Fruit fly (Drosophila melanogaster) whole organism, embryonic: ENCODE results near the gene smash.
A peak's percentile ranks its signal among the peaks of the same experiment; 100 is the strongest.

Experiments used
- ATbp ChIP-seq: fragments of 200-800 bp; sonication (Bioruptor generic); optimal IDR thresholded peaks from 2 replicates; lab custom pipeline; 2017; ENCODE audit warnings: missing biosample characterization, mild to moderate bottlenecking, missing genetic modification characterization, missing genetic modification reagents
- Ada2b ChIP-seq: fragments of 200-800 bp; sonication (Bioruptor generic); IDR thresholded peaks from 2 replicates; pipeline ENCODE4 v1.3.6; 2022; ENCODE audit warnings: missing biosample characterization, missing genetic modification characterization
- CG17359 ChIP-seq: fragments of 200-800 bp; sonication (Bioruptor generic); optimal IDR thresholded peaks from 3 replicates; lab custom pipeline; 2018; ENCODE audit warnings: missing biosample characterization, mild to moderate bottlenecking, missing genetic modification characterization, moderate library complexity
- CG17568 ChIP-seq: fragments of 200-800 bp; sonication (Bioruptor generic); optimal IDR thresholded peaks from 2 replicates; lab custom pipeline; 2018; ENCODE audit warnings: missing biosample characterization, mild to moderate bottlenecking, missing genetic modification characterization, moderate library complexity
- CG18011 ChIP-seq: fragments of 200-800 bp; sonication (Bioruptor generic); optimal IDR thresholded peaks from 2 replicates; lab custom pipeline; 2017; ENCODE audit warnings: missing biosample characterization, missing genetic modification characterization, mild to moderate bottlenecking, moderate library complexity, missing genotype
- CG2678 ChIP-seq: fragments of 200-800 bp; sonication (Bioruptor generic); optimal IDR thresholded peaks from 3 replicates; lab custom pipeline; 2019; ENCODE audit warnings: missing biosample characterization, mild to moderate bottlenecking, missing genetic modification characterization, moderate library complexity
- CG2889 ChIP-seq: fragments of 200-800 bp; sonication (Bioruptor generic); IDR thresholded peaks from 3 replicates; pipeline ENCODE4 v1.3.6; 2022; ENCODE audit warnings: missing biosample characterization, missing genetic modification characterization
- CG34422 ChIP-seq: fragments of 200-800 bp; sonication (Bioruptor generic); IDR thresholded peaks from 3 replicates; pipeline ENCODE4 v1.3.6; 2022; ENCODE audit warnings: missing biosample characterization, missing genetic modification characterization
- CG4820 ChIP-seq: fragments of 200-800 bp; sonication (Bioruptor generic); optimal IDR thresholded peaks from 3 replicates; lab custom pipeline; 2016; ENCODE audit warnings: missing biosample characterization, missing genetic modification characterization
- CG6654 ChIP-seq: fragments of 200-800 bp; sonication (Bioruptor generic); optimal IDR thresholded peaks from 2 replicates; lab custom pipeline; 2017; ENCODE audit warnings: missing biosample characterization, mild to moderate bottlenecking, missing genetic modification characterization
- CG7963 ChIP-seq: fragments of 200-800 bp; sonication (Bioruptor generic); IDR thresholded peaks from 3 replicates; pipeline ENCODE4 v1.3.6; 2022; ENCODE audit warnings: missing biosample characterization, missing genetic modification characterization; ENCODE audit not compliant: partially characterized antibody
- CG7987 ChIP-seq: fragments of 200-800 bp; sonication (Bioruptor generic); optimal IDR thresholded peaks from 2 replicates; lab custom pipeline; 2018; ENCODE audit warnings: missing biosample characterization, mild to moderate bottlenecking, missing genetic modification characterization, moderate library complexity
- CG8765 ChIP-seq: fragments of 200-800 bp; sonication (Bioruptor generic); IDR thresholded peaks from 2 replicates; pipeline ENCODE4 v1.3.6; 2022; ENCODE audit warnings: missing biosample characterization, missing genetic modification characterization
- CG9609 ChIP-seq: fragments of 200-800 bp; sonication (Bioruptor generic); optimal IDR thresholded peaks from 3 replicates; lab custom pipeline; 2016; ENCODE audit warnings: missing biosample characterization, missing genetic modification characterization
- CHES-1-like ChIP-seq: fragments of 200-800 bp; sonication (Bioruptor generic); optimal IDR thresholded peaks from 2 replicates; lab custom pipeline; 2016; ENCODE audit warnings: missing biosample characterization, missing genetic modification characterization
- D19B ChIP-seq: fragments of 200-800 bp; sonication (Bioruptor generic); optimal IDR thresholded peaks from 2 replicates; lab custom pipeline; 2017; ENCODE audit warnings: missing biosample characterization, mild to moderate bottlenecking, missing genetic modification characterization
- Deaf1 ChIP-seq: fragments of 200-800 bp; optimal IDR thresholded peaks from 3 replicates; lab custom pipeline; 2019; ENCODE audit warnings: missing biosample characterization, mild to moderate bottlenecking, missing genetic modification characterization, moderate library complexity
- Dfd ChIP-seq, 2 experiments: fragments of >200 bp; optimal IDR thresholded peaks; 2 replicates each; lab custom pipeline; 2017; ENCODE audit warnings: missing biosample characterization in 2 of 2, missing genetic modification characterization in 2 of 2
- Doc2 ChIP-seq: fragments of 200-800 bp; sonication (Bioruptor generic); IDR thresholded peaks from 2 replicates; pipeline ENCODE4 v1.3.6; 2022; ENCODE audit warnings: missing biosample characterization, missing genetic modification characterization
- ERR ChIP-seq: fragments of 200-800 bp; sonication (Bioruptor generic); optimal IDR thresholded peaks from 2 replicates; lab custom pipeline; 2016; ENCODE audit warnings: missing biosample characterization, missing genetic modification characterization
- HLH4C ChIP-seq: fragments of 200-800 bp; sonication (Bioruptor generic); IDR thresholded peaks from 3 replicates; pipeline ENCODE4 v1.3.6; 2022; ENCODE audit warnings: missing biosample characterization, missing genetic modification characterization; ENCODE audit not compliant: partially characterized antibody
- HLHmδ ChIP-seq: fragments of 200-800 bp; sonication (Bioruptor generic); optimal IDR thresholded peaks from 2 replicates; lab custom pipeline; 2018; ENCODE audit warnings: missing biosample characterization, mild to moderate bottlenecking, missing genetic modification characterization, moderate library complexity
- Hand ChIP-seq: fragments of 200-800 bp; sonication (Bioruptor generic); optimal IDR thresholded peaks from 2 replicates; lab custom pipeline; 2017; ENCODE audit warnings: mild to moderate bottlenecking, missing biosample characterization, missing genetic modification reagents, missing genetic modification characterization
- Lim3 ChIP-seq: fragments of 200-800 bp; sonication (Bioruptor generic); IDR thresholded peaks from 2 replicates; pipeline ENCODE4 v1.3.6; 2022; ENCODE audit warnings: missing biosample characterization, missing genetic modification characterization
- Lpt ChIP-seq: fragments of >200 bp; optimal IDR thresholded peaks from 2 replicates; lab custom pipeline; 2018; ENCODE audit warnings: missing biosample characterization, missing genetic modification characterization
- Neu2 ChIP-seq: fragments of 200-800 bp; sonication (Bioruptor generic); optimal IDR thresholded peaks from 3 replicates; lab custom pipeline; 2016; ENCODE audit warnings: missing biosample characterization, missing genetic modification characterization, borderline replicate concordance
- NfI ChIP-seq: fragments of 200-800 bp; sonication (Bioruptor generic); optimal IDR thresholded peaks from 3 replicates; lab custom pipeline; 2018; ENCODE audit warnings: missing biosample characterization, mild to moderate bottlenecking, missing genetic modification characterization, moderate library complexity
- Sin3A ChIP-seq: fragments of >200 bp; optimal IDR thresholded peaks from 2 replicates; lab custom pipeline; 2018
- Taf1 ChIP-seq: fragments of 200-800 bp; sonication (Bioruptor generic); IDR thresholded peaks from 2 replicates; pipeline ENCODE4 v1.3.6; 2022; ENCODE audit warnings: missing biosample characterization, missing genetic modification characterization
- Trl ChIP-seq, 3 experiments: fragments of >200 bp in 2 of 3; fragments of 200-800 bp in 1 of 3; sonication (Bioruptor generic) in 1 of 3; optimal IDR thresholded peaks; 2 replicates in 1 of 3; 3 replicates in 2 of 3; lab custom pipeline; 2016 to 2017; ENCODE audit warnings: missing biosample characterization in 1 of 3, missing genetic modification characterization in 1 of 3
- aop ChIP-seq: fragments of 200-800 bp; sonication (Bioruptor generic); IDR thresholded peaks from 2 replicates; pipeline ENCODE4 v1.3.6; 2022; ENCODE audit warnings: missing biosample characterization, missing genetic modification characterization
- cas ChIP-seq: fragments of 200-800 bp; sonication (Bioruptor generic); IDR thresholded peaks from 2 replicates; pipeline ENCODE4 v1.3.6; 2022; ENCODE audit warnings: missing biosample characterization, missing genetic modification characterization
- chm ChIP-seq: fragments of 200-800 bp; sonication (Bioruptor generic); IDR thresholded peaks from 2 replicates; pipeline ENCODE4 v1.3.6; 2022; ENCODE audit warnings: missing biosample characterization, missing genetic modification characterization
- crc ChIP-seq: fragments of 200-800 bp; sonication (Bioruptor generic); optimal IDR thresholded peaks from 2 replicates; lab custom pipeline; 2016; ENCODE audit warnings: missing biosample characterization, missing genetic modification characterization
- fd102C ChIP-seq: fragments of 200-800 bp; sonication (Bioruptor generic); optimal IDR thresholded peaks from 2 replicates; lab custom pipeline; 2018; ENCODE audit warnings: missing biosample characterization, mild to moderate bottlenecking, missing genetic modification characterization, moderate library complexity
- fd64A ChIP-seq: fragments of 200-800 bp; sonication (Bioruptor generic); optimal IDR thresholded peaks from 3 replicates; lab custom pipeline; 2018; ENCODE audit warnings: missing biosample characterization, mild to moderate bottlenecking, missing genetic modification characterization
- gce ChIP-seq: fragments of 200-800 bp; sonication (Bioruptor generic); IDR thresholded peaks from 3 replicates; pipeline ENCODE4 v1.3.6; 2022; ENCODE audit warnings: missing biosample characterization, missing genetic modification characterization
- gsb-n ChIP-seq: fragments of 200-800 bp; sonication (Bioruptor generic); optimal IDR thresholded peaks from 3 replicates; lab custom pipeline; 2018; ENCODE audit warnings: missing biosample characterization, mild to moderate bottlenecking, missing genetic modification characterization
- klu ChIP-seq: fragments of 200-800 bp; sonication (Bioruptor generic); IDR thresholded peaks from 2 replicates; pipeline ENCODE4 v1.3.6; 2022; ENCODE audit warnings: missing biosample characterization, missing genetic modification characterization
- lab ChIP-seq: fragments of 200-800 bp; sonication (Bioruptor generic); optimal IDR thresholded peaks from 3 replicates; lab custom pipeline; 2017; ENCODE audit warnings: missing biosample characterization, missing genetic modification characterization, mild to moderate bottlenecking, moderate library complexity, missing genetic modification reagents
- lilli ChIP-seq: fragments of 200-800 bp; sonication (Bioruptor generic); optimal IDR thresholded peaks from 3 replicates; lab custom pipeline; 2016; ENCODE audit warnings: missing biosample characterization, missing genetic modification characterization
- maf-S ChIP-seq: fragments of 200-800 bp; sonication (Bioruptor generic); optimal IDR thresholded peaks from 2 replicates; lab custom pipeline; 2016; ENCODE audit warnings: missing biosample characterization, missing genetic modification characterization
- mld ChIP-seq: fragments of 200-800 bp; sonication (Bioruptor generic); IDR thresholded peaks from 3 replicates; pipeline ENCODE4 v1.3.6; 2022; ENCODE audit warnings: missing biosample characterization, missing genetic modification characterization; ENCODE audit not compliant: partially characterized antibody
- nom ChIP-seq: fragments of 200-800 bp; sonication (Bioruptor generic); optimal IDR thresholded peaks from 2 replicates; lab custom pipeline; 2017; ENCODE audit warnings: missing biosample characterization, missing genetic modification characterization, mild to moderate bottlenecking, moderate library complexity, missing genetic modification reagents
- scrt ChIP-seq: fragments of 200-800 bp; sonication (Bioruptor generic); optimal IDR thresholded peaks from 2 replicates; lab custom pipeline; 2018; ENCODE audit warnings: missing biosample characterization, mild to moderate bottlenecking, missing genetic modification characterization, moderate library complexity
- sob ChIP-seq: fragments of 200-800 bp; sonication (Bioruptor generic); IDR thresholded peaks from 2 replicates; pipeline ENCODE4 v1.3.6; 2022; ENCODE audit warnings: missing biosample characterization, missing genetic modification characterization
- sqz ChIP-seq: fragments of 200-800 bp; sonication (Bioruptor generic); optimal IDR thresholded peaks from 3 replicates; lab custom pipeline; 2018; ENCODE audit warnings: missing biosample characterization, mild to moderate bottlenecking, missing genetic modification characterization
- tna ChIP-seq: fragments of 200-800 bp; sonication (Bioruptor generic); IDR thresholded peaks from 2 replicates; pipeline ENCODE4 v1.3.6; 2022; ENCODE audit warnings: missing biosample characterization, missing genetic modification characterization; ENCODE audit not compliant: partially characterized antibody
- tx ChIP-seq: fragments of 200-800 bp; sonication (Bioruptor generic); optimal IDR thresholded peaks from 2 replicates; lab custom pipeline; 2016; ENCODE audit warnings: missing biosample characterization, missing genetic modification characterization
- vnd ChIP-seq: fragments of 200-800 bp; sonication (Bioruptor generic); IDR thresholded peaks from 3 replicates; pipeline ENCODE4 v1.3.6; 2022; ENCODE audit warnings: missing biosample characterization, missing genetic modification characterization; ENCODE audit not compliant: partially characterized antibody

The smash gene

dm6 chr3R:4645457-4646082, 13.8 kb upstream of the smash start, which contains the start of the genes Dlip2 and rpk (continued):
- TF ChIP-seq maf-S (GFP tag; lab: Kevin White, UChicago) (no peak), CG17359 (no peak), tx (GFP tag; lab: Kevin White, UChicago) (no peak), Hand (no peak), CG18011 (GFP tag; lab: Kevin White, UChicago) (no peak), NfI (no peak), CG7963 (GFP tag; lab: Robert Waterston, UW) (peak; percentile 73; the same call in 2 of the 3 replicates), vnd (peak; percentile 86), ERR (GFP tag; lab: Kevin White, UChicago) (no peak), klu (no peak), CG2889 (no peak), fd102C (GFP tag; lab: Kevin White, UChicago) (no peak), sqz (GFP tag; lab: Kevin White, UChicago) (no peak), mld (GFP tag; lab: Robert Waterston, UW) (peak; percentile 70; the same call in 1 of the 3 replicates), CG2678 (tag; lab: Kevin White, UChicago) (no peak), gsb-n (tag; lab: Kevin White, UChicago) (no peak), Trl (optimal IDR thresholded peaks at IDR 0.05; lab: Kevin White, UChicago) (no peak), Trl (GFP tag; optimal IDR thresholded peaks at IDR 0.05; lab: Kevin White, UChicago) (no peak), tna (peak; percentile 82), Ada2b (GFP tag; lab: Robert Waterston, UW) (no peak), Sin3A (peak; percentile 6), HLH4C (peak; percentile 85), fd64A (no peak), Neu2 (GFP tag; lab: Kevin White, UChicago) (no peak), CG7987 (GFP tag; lab: Kevin White, UChicago) (no peak), Lim3 (no peak), CG6654 (no peak), Doc2 (GFP tag; lab: Robert Waterston, UW) (no peak), aop (no peak), Taf1 (no peak), chm (GFP tag; lab: Robert Waterston, UW) (no peak), gce (GFP tag; lab: Robert Waterston, UW) (no peak), nom (GFP tag; lab: Kevin White, UChicago) (no peak), HLHmδ (GFP tag; lab: Kevin White, UChicago) (no peak), CG17568 (GFP tag; lab: Kevin White, UChicago) (no peak), sob (GFP tag; lab: Robert Waterston, UW) (no peak), CG4820 (GFP tag; lab: Kevin White, UChicago) (no peak), CG8765 (GFP tag; lab: Robert Waterston, UW) (no peak), lab (GFP tag; lab: Kevin White, UChicago) (no peak), crc (GFP tag; lab: Kevin White, UChicago) (no peak), D19B (GFP tag; lab: Kevin White, UChicago) (no peak), Deaf1 (tag; lab: Kevin White, UChicago) (peak; percentile 23), CG34422 (GFP tag; lab: Robert Waterston, UW) (no peak), ATbp (no peak), CHES-1-like (GFP tag; lab: Kevin White, UChicago) (no peak), scrt (GFP tag; lab: Kevin White, UChicago) (no peak), cas (no peak), CG9609 (GFP tag; lab: Kevin White, UChicago) (no peak), Lpt (GFP tag; lab: Kevin White, UChicago) (no peak), Dfd (GFP tag; optimal IDR thresholded peaks at IDR 0.05; lab: Kevin White, UChicago) (no peak), lilli (GFP tag; lab: Kevin White, UChicago) (no peak)
